Worm (Caenorhabditis elegans) whole organism, L3 larva: ENCODE data around the gene pld-1.

Source experiments
- R02D3.7 ChIP-seq: fragments of 150-350 bp; optimal IDR thresholded peaks from 2 replicates; lab custom pipeline; 2014; ENCODE audit warnings: missing biosample characterization, missing genetic modification characterization
- ama-1 ChIP-seq: fragments of 150-350 bp; optimal IDR thresholded peaks from 2 replicates; lab custom pipeline; 2018
- ceh-82 ChIP-seq: fragments of 150-350 bp; optimal IDR thresholded peaks from 2 replicates; lab custom pipeline; 2014; ENCODE audit warnings: missing biosample characterization, missing genetic modification characterization
- elt-3 ChIP-seq, 3 experiments: fragments of 150-350 bp in 1 of 3; sonication (generic microtip) in 2 of 3; optimal IDR thresholded peaks; 2 replicates in 2 of 3; 4 replicates in 1 of 3; lab custom pipeline; 2014 to 2017; ENCODE audit warnings: missing biosample characterization in 3 of 3, missing genetic modification characterization in 3 of 3
- lin-39 ChIP-seq: fragments of 150-350 bp; optimal IDR thresholded peaks from 2 replicates; lab custom pipeline; 2018; ENCODE audit warnings: missing biosample characterization, missing genetic modification reagents, missing genetic modification characterization
- nhr-77 ChIP-seq: fragments of 150-350 bp; optimal IDR thresholded peaks from 2 replicates; lab custom pipeline; 2014; ENCODE audit warnings: missing biosample characterization, missing genetic modification characterization
- tbx-2 ChIP-seq: sonication (generic microtip); optimal IDR thresholded peaks from 2 replicates; lab custom pipeline; 2016; ENCODE audit warnings: mild to moderate bottlenecking, missing genetic modification characterization, missing compliant biosample characterization
- zag-1 ChIP-seq: fragments of 150-350 bp; optimal IDR thresholded peaks from 2 replicates; lab custom pipeline; 2014; ENCODE audit warnings: missing biosample characterization, missing genetic modification characterization

DNA sequence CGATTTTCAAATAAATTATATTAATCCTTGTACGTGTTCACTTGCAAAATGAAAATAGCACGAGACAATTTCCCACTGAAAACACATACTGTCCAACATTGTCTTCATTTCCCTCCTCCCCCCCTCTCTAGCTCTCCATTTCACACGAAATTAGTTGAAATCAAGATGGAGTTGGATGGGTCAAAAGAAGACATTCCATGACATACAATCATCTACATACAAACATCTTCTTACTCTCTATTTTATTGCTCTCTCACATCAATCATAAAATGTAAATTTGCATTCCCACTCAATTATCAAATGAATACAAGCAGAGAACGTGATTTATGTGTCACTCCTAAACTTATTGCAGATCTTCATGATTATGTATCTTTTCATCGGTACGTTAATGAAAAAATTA is 24.2 kb upstream of the pld-1 start, which contains the start of gene srsy-1:
- TF ChIP-seq ama-1 (lab: Kevin White, UChicago): no peak
- TF ChIP-seq lin-39: no peak
- no peak for TF ChIP-seq zag-1 (tag; lab: Kevin White, UChicago)
- no peak for TF ChIP-seq R02D3.7 (tag; lab: Kevin White, UChicago)
- no peak for TF ChIP-seq nhr-77 (tag; lab: Kevin White, UChicago)
- TF ChIP-seq elt-3 (tag; optimal IDR thresholded peaks at IDR 0.05; lab: Kevin White, UChicago): no peak
- no peak for TF ChIP-seq tbx-2 (tag; lab: Kevin White, UChicago)
- TF ChIP-seq ceh-82: no peak
